Fruit fly (Drosophila melanogaster): ENCODE measurements around the gene PyK.

The PyK gene

DNA sequence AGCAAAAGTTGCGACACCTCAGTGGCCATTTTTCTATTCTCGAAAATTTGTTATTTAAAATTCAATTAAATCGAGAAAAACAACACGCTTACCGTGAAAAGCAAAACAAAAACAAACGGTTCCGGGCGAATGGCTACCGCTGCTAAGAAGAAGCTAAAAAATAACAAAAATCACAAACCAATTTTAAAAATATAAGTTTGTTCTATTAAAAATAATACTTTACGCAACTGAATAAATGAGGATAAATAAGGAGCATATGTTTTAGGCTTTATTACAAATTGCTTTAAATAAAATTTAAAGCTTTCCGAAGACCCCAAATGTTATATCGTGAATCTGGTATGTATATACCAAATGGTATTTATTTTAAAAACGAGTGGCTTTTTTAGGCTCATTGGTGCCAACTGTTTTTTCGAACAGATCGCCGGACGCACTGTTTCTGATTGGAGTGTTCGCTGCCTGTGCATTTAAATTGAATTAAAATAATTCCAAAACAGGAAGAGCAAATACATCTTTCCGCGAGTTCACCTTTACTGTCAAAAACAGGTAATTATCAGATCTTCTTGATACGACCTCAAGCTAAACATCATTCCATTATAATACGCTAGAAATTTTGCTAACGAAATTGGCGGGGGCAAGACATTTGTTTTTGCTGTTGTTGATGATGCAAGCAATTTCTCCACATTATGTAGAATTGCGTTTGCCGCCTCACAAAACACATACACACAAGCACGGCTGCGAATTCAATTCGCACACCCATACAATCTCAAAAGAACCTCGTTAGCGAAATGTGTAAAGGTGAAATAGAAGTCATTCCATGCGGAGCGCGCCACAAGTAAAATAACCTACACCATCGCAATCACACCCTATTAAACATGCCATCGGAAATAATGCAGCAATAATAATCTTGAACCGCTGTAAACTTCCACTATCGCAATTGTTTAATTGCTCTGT, at the start of gene PyK, which contains the start of gene Polr3F:
PyK (plus strand) TSS at position 411 of the 951 bp plus-strand sequence.
Polr3F (minus strand) TSS at position 248 of the 951 bp plus-strand sequence.
- TF ChIP-seq toe (GFP tag; optimal IDR thresholded peaks at IDR 0.05) (peak; percentile 25), CG5204 (GFP tag; optimal IDR thresholded peaks at IDR 0.05) (no peak), Crg-1 (GFP tag; optimal IDR thresholded peaks at IDR 0.05) (no peak), cnc (optimal IDR thresholded peaks at IDR 0.05) (no peak), tj (GFP tag; optimal IDR thresholded peaks at IDR 0.05) (peak; percentile 95), CG33017 (tag; optimal IDR thresholded peaks at IDR 0.05) (no peak), kay (GFP tag; ENCODE audit: borderline replicate concordance) (no peak), CG1620 (GFP tag; optimal IDR thresholded peaks at IDR 0.05) (peak; percentile 39), CG14711 (tag; optimal IDR thresholded peaks at IDR 0.05) (peak; percentile 52), CG11617 (GFP tag; optimal IDR thresholded peaks at IDR 0.05) (peak; percentile 35), CG12768 (GFP tag; optimal IDR thresholded peaks at IDR 0.05) (peak; percentile 37), pad (GFP tag; optimal IDR thresholded peaks at IDR 0.05) (peak; percentile 16), CG7101 (tag; optimal IDR thresholded peaks at IDR 0.05) (peak; percentile 48), ovo (GFP tag; optimal IDR thresholded peaks at IDR 0.05) (peak; percentile 25), bab1 (GFP tag; optimal IDR thresholded peaks at IDR 0.05) (no peak), CG7045 (GFP tag; optimal IDR thresholded peaks at IDR 0.05) (no peak), Hr96 (GFP tag; optimal IDR thresholded peaks at IDR 0.05) (peak; percentile 32), Clk (GFP tag; optimal IDR thresholded peaks at IDR 0.05) (no peak), cic (GFP tag; optimal IDR thresholded peaks at IDR 0.05) (no peak), Mnt (GFP tag; optimal IDR thresholded peaks at IDR 0.05) (peak; percentile 34)

DNA sequence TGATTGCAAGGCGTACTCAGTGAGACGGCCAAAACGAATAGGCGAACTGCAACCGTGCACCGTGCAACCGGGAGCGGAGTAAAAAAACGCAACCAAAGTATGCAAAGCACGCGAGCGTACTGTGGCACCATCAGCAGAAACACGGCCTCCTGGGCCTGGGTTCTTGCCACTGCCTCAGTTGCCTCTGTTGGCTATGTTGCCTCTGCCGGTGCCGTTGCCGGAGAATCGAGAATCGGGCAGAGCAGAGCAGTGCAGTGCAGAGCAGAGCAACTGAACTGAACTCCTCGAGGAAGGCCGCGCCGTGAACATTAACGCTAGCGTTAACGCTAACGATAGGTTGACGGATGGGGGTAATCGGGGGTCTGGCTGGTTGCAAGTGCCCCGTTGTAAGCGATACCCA, 43.3 kb upstream of the PyK start, which contains the start of gene CG34377:
CG34377 (minus strand) TSS at position 101 of the 400 bp plus-strand sequence.
- TF ChIP-seq CG11617 (GFP tag; optimal IDR thresholded peaks at IDR 0.05): no peak
- no peak for TF ChIP-seq CG1620 (GFP tag; optimal IDR thresholded peaks at IDR 0.05)
- TF ChIP-seq cic (GFP tag; optimal IDR thresholded peaks at IDR 0.05): no peak
- TF ChIP-seq Clk (GFP tag; optimal IDR thresholded peaks at IDR 0.05): no peak
- TF ChIP-seq CG7045 (GFP tag; optimal IDR thresholded peaks at IDR 0.05): no peak
- no peak for TF ChIP-seq CG14711 (tag; optimal IDR thresholded peaks at IDR 0.05)
- no peak for TF ChIP-seq bab1 (GFP tag; optimal IDR thresholded peaks at IDR 0.05)
- no peak for TF ChIP-seq CG7101 (tag; optimal IDR thresholded peaks at IDR 0.05)
- no peak for TF ChIP-seq kay (GFP tag; ENCODE audit: borderline replicate concordance)
- no peak for TF ChIP-seq cnc (optimal IDR thresholded peaks at IDR 0.05)
- no peak for TF ChIP-seq Mnt (GFP tag; optimal IDR thresholded peaks at IDR 0.05)
- TF ChIP-seq ovo (GFP tag; optimal IDR thresholded peaks at IDR 0.05): no peak
- TF ChIP-seq CG5204 (GFP tag; optimal IDR thresholded peaks at IDR 0.05): no peak
- no peak for TF ChIP-seq pad (GFP tag; optimal IDR thresholded peaks at IDR 0.05)
- TF ChIP-seq tj (GFP tag; optimal IDR thresholded peaks at IDR 0.05): no peak
- TF ChIP-seq toe (GFP tag; optimal IDR thresholded peaks at IDR 0.05): no peak
- no peak for TF ChIP-seq Hr96 (GFP tag; optimal IDR thresholded peaks at IDR 0.05)
- no peak for TF ChIP-seq CG12768 (GFP tag; optimal IDR thresholded peaks at IDR 0.05)

DNA sequence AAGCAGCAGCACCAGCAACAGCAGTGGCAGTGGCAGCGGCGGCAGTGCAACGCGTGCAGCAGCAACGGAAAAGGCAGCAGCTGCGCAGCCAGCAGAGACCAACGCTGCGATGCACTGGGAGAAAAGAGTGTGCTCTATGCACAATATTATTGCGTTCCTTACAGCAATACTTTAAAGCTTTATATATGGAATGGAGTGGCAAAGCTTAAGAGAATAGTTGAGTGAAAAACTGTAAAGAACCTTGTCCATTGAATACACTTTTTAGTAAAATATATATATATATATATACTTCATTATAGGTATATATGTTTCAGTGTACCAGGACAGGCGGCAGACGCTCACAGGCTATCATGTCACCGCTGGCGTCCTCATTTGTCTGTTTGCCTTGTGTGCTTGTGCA, 42.6 kb upstream of the PyK start:
- TF ChIP-seq CG7045 (GFP tag; optimal IDR thresholded peaks at IDR 0.05) (no peak), CG12768 (GFP tag; optimal IDR thresholded peaks at IDR 0.05) (no peak), cic (GFP tag; optimal IDR thresholded peaks at IDR 0.05) (no peak), pad (GFP tag; optimal IDR thresholded peaks at IDR 0.05) (no peak), CG11617 (GFP tag; optimal IDR thresholded peaks at IDR 0.05) (no peak), Crg-1 (GFP tag; optimal IDR thresholded peaks at IDR 0.05) (no peak), cnc (optimal IDR thresholded peaks at IDR 0.05) (no peak), Clk (GFP tag; optimal IDR thresholded peaks at IDR 0.05) (no peak), CG5204 (GFP tag; optimal IDR thresholded peaks at IDR 0.05) (no peak), CG33017 (tag; optimal IDR thresholded peaks at IDR 0.05) (no peak), tj (GFP tag; optimal IDR thresholded peaks at IDR 0.05) (no peak), CG14711 (tag; optimal IDR thresholded peaks at IDR 0.05) (no peak), Hr96 (GFP tag; optimal IDR thresholded peaks at IDR 0.05) (no peak), kay (GFP tag; ENCODE audit: borderline replicate concordance) (no peak), toe (GFP tag; optimal IDR thresholded peaks at IDR 0.05) (no peak), CG7101 (tag; optimal IDR thresholded peaks at IDR 0.05) (no peak)

DNA sequence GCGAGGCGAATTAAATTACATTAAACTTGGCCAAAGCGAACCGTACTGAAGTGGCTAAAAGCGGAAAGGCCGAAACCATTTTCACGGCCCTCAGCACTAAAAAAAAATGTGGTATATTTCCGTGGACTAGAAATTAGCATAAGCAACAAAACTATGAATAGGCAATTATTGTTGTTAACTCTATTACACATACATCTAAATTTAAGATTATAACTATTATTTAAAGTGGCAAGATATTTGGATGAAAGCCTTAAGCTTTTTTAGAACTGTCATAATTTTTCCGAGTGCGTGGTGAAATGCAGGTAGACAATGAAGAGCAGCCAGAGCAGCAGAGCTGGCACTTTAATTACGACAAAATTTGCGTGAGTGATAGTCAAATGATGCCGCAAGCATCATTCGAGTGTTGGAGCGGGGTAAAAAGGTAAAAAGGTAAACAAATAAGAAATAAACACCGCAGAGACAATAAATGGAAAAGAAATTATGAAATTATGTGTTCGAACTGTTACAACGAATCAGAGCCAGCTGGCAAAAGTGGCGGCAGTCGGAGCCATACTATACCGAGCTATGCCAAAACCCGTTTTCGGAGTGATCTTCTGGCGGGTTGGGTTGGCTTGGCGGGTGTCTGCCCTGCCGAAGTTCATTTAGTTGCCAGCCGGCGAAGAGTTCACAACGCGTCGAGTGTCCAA, 38.5 kb upstream of the PyK start, which contains the start of gene CG7080:
CG7080 (plus strand) TSS at position 636 of the 686 bp plus-strand sequence.
- TF ChIP-seq ovo (GFP tag; optimal IDR thresholded peaks at IDR 0.05) (no peak), CG11617 (GFP tag; optimal IDR thresholded peaks at IDR 0.05) (no peak), Mnt (GFP tag; optimal IDR thresholded peaks at IDR 0.05) (no peak), kay (GFP tag; ENCODE audit: borderline replicate concordance) (no peak), Crg-1 (GFP tag; optimal IDR thresholded peaks at IDR 0.05) (no peak), pad (GFP tag; optimal IDR thresholded peaks at IDR 0.05) (no peak), CG33017 (tag; optimal IDR thresholded peaks at IDR 0.05) (no peak), toe (GFP tag; optimal IDR thresholded peaks at IDR 0.05) (no peak), CG14711 (tag; optimal IDR thresholded peaks at IDR 0.05) (no peak), CG12768 (GFP tag; optimal IDR thresholded peaks at IDR 0.05) (no peak), CG7045 (GFP tag; optimal IDR thresholded peaks at IDR 0.05) (no peak), tj (GFP tag; optimal IDR thresholded peaks at IDR 0.05) (no peak), Hr96 (GFP tag; optimal IDR thresholded peaks at IDR 0.05) (no peak), cic (GFP tag; optimal IDR thresholded peaks at IDR 0.05) (no peak), CG5204 (GFP tag; optimal IDR thresholded peaks at IDR 0.05) (no peak), CG7101 (tag; optimal IDR thresholded peaks at IDR 0.05) (no peak), cnc (optimal IDR thresholded peaks at IDR 0.05) (no peak), Clk (GFP tag; optimal IDR thresholded peaks at IDR 0.05) (no peak), CG1620 (GFP tag; optimal IDR thresholded peaks at IDR 0.05) (no peak)
